Worm (Caenorhabditis elegans) whole organism, young adult: Measurements from ENCODE around the gene W08G11.1.

Source experiments
- F22D6.2 ChIP-seq: sonication (generic microtip); optimal IDR thresholded peaks from 2 replicates; lab custom pipeline; 2016; ENCODE audit warnings: mild to moderate bottlenecking, missing genetic modification characterization, missing compliant biosample characterization
- F49E8.2 ChIP-seq: sonication (generic microtip); optimal IDR thresholded peaks from 3 replicates; lab custom pipeline; 2017; ENCODE audit warnings: missing genetic modification characterization, mild to moderate bottlenecking, missing compliant biosample characterization, antibody characterized with exemption, moderate library complexity; ENCODE audit not compliant: insufficient read depth
- F57A8.1 ChIP-seq: fragments of 200-800 bp; sonication (Bioruptor generic); optimal IDR thresholded peaks from 2 replicates; lab custom pipeline; 2018; ENCODE audit warnings: mild to moderate bottlenecking, missing genetic modification characterization, moderate library complexity, missing compliant biosample characterization
- K12H6.12 ChIP-seq: fragments of 200-800 bp; sonication (Bioruptor generic); optimal IDR thresholded peaks from 2 replicates; lab custom pipeline; 2018; ENCODE audit warnings: mild to moderate bottlenecking, missing genetic modification characterization, missing compliant biosample characterization
- T26A5.8 ChIP-seq: sonication (generic microtip); optimal IDR thresholded peaks from 2 replicates; lab custom pipeline; 2016; ENCODE audit warnings: missing genetic modification characterization, missing compliant biosample characterization
- Y79H2A.3 ChIP-seq: fragments of 200-800 bp; sonication (Bioruptor generic); conservative IDR thresholded peaks from 2 replicates; pipeline ENCODE4 v1.3.6; 2022; ENCODE audit warnings: missing genetic modification reagents, missing genetic modification characterization, missing compliant biosample characterization
- akir-1 ChIP-seq: fragments of 200-800 bp; sonication (Bioruptor generic); optimal IDR thresholded peaks from 2 replicates; lab custom pipeline; 2018; ENCODE audit warnings: mild to moderate bottlenecking, missing genetic modification characterization, moderate library complexity, missing compliant biosample characterization
- atf-7 ChIP-seq: sonication (generic microtip); optimal IDR thresholded peaks from 2 replicates; lab custom pipeline; 2017; ENCODE audit warnings: mild to moderate bottlenecking, missing genetic modification characterization, missing compliant biosample characterization
- athp-1 ChIP-seq: sonication (generic microtip); optimal IDR thresholded peaks from 2 replicates; lab custom pipeline; 2017; ENCODE audit warnings: mild to moderate bottlenecking, missing genetic modification characterization, missing compliant biosample characterization
- attf-3 ChIP-seq: fragments of 200-800 bp; sonication (Bioruptor generic); conservative IDR thresholded peaks from 2 replicates; pipeline ENCODE4 v1.3.6; 2022; ENCODE audit warnings: missing genetic modification reagents, missing genetic modification characterization, missing compliant biosample characterization
- attf-5 ChIP-seq: fragments of 200-800 bp; sonication (Bioruptor generic); optimal IDR thresholded peaks from 2 replicates; lab custom pipeline; 2018; ENCODE audit warnings: mild to moderate bottlenecking, missing genetic modification characterization, missing compliant biosample characterization
- bed-2 ChIP-seq: fragments of 200-800 bp; sonication (Bioruptor generic); IDR thresholded peaks from 2 replicates; pipeline ENCODE4 v1.3.6; 2022; ENCODE audit warnings: missing genetic modification reagents, missing genetic modification characterization, missing compliant biosample characterization
- ceh-27 ChIP-seq: fragments of 200-800 bp; sonication (Bioruptor generic); optimal IDR thresholded peaks from 2 replicates; lab custom pipeline; 2018; ENCODE audit warnings: mild to moderate bottlenecking, missing genetic modification characterization, moderate library complexity, missing compliant biosample characterization
- ceh-40 ChIP-seq: fragments of 200-800 bp; sonication (Bioruptor generic); IDR thresholded peaks from 2 replicates; pipeline ENCODE4 v1.3.6; 2022; ENCODE audit warnings: missing genetic modification characterization, missing compliant biosample characterization
- ceh-58 ChIP-seq: fragments of 200-800 bp; sonication (Bioruptor generic); IDR thresholded peaks from 2 replicates; pipeline ENCODE4 v1.3.6; 2022; ENCODE audit warnings: missing genetic modification characterization, missing compliant biosample characterization
- ceh-91 ChIP-seq: fragments of 200-800 bp; sonication (Bioruptor generic); IDR thresholded peaks from 2 replicates; pipeline ENCODE4 v1.3.6; 2022; ENCODE audit warnings: missing genetic modification reagents, missing genetic modification characterization, missing compliant biosample characterization
- dpff-1 ChIP-seq: sonication (generic microtip); optimal IDR thresholded peaks from 2 replicates; lab custom pipeline; 2017; ENCODE audit warnings: mild to moderate bottlenecking, missing genetic modification characterization, missing compliant biosample characterization
- egrh-3 ChIP-seq: fragments of 200-800 bp; sonication (Bioruptor generic); IDR thresholded peaks from 2 replicates; pipeline ENCODE4 v1.3.6; 2022; ENCODE audit warnings: missing genetic modification reagents, missing genetic modification characterization, missing compliant biosample characterization
- ekl-4 ChIP-seq: fragments of 200-800 bp; sonication (Bioruptor generic); IDR thresholded peaks from 2 replicates; pipeline ENCODE4 v1.3.6; 2022; ENCODE audit warnings: missing genetic modification reagents, missing genetic modification characterization, missing compliant biosample characterization
- ets-4 ChIP-seq: fragments of 200-800 bp; sonication (Bioruptor generic); optimal IDR thresholded peaks from 2 replicates; lab custom pipeline; 2018; ENCODE audit warnings: mild to moderate bottlenecking, missing genetic modification characterization, missing compliant biosample characterization
- him-1 ChIP-seq: sonication (generic microtip); optimal IDR thresholded peaks from 2 replicates; lab custom pipeline; 2016; ENCODE audit warnings: missing genotype, missing genetic modification reagents, missing genetic modification characterization, missing compliant biosample characterization
- hlh-12 ChIP-seq: sonication (generic microtip); optimal IDR thresholded peaks from 2 replicates; lab custom pipeline; 2016; ENCODE audit warnings: missing genetic modification characterization, missing compliant biosample characterization
- hmg-1.2 ChIP-seq: fragments of 200-800 bp; sonication (Bioruptor generic); IDR thresholded peaks from 2 replicates; pipeline ENCODE4 v1.3.6; 2022; ENCODE audit warnings: missing genetic modification reagents, missing genetic modification characterization, missing compliant biosample characterization
- hrde-1 ChIP-seq: sonication (generic microtip); optimal IDR thresholded peaks from 2 replicates; lab custom pipeline; 2016; ENCODE audit warnings: missing genetic modification characterization, mild to moderate bottlenecking, missing compliant biosample characterization, moderate library complexity, missing genotype, missing genetic modification reagents, borderline replicate concordance
- lag-1 ChIP-seq: fragments of 200-800 bp; sonication (Bioruptor generic); IDR thresholded peaks from 2 replicates; pipeline ENCODE4 v1.3.6; 2022; ENCODE audit warnings: missing genetic modification reagents, missing genetic modification characterization, missing compliant biosample characterization
- lin-26 ChIP-seq: fragments of 200-800 bp; sonication (Bioruptor generic); IDR thresholded peaks from 2 replicates; pipeline ENCODE4 v1.3.6; 2022; ENCODE audit warnings: missing genetic modification reagents, missing genetic modification characterization, missing compliant biosample characterization
- lin-40 ChIP-seq: sonication (generic microtip); optimal IDR thresholded peaks from 2 replicates; lab custom pipeline; 2016; ENCODE audit warnings: missing genetic modification characterization, mild to moderate bottlenecking, missing compliant biosample characterization, missing genotype, missing genetic modification reagents
- lir-1 ChIP-seq: fragments of 200-800 bp; sonication (Bioruptor generic); conservative IDR thresholded peaks from 2 replicates; pipeline ENCODE4 v1.3.6; 2022; ENCODE audit warnings: missing genetic modification reagents, missing genetic modification characterization, missing compliant biosample characterization
- lsl-1 ChIP-seq: fragments of 200-800 bp; sonication (Bioruptor generic); optimal IDR thresholded peaks from 2 replicates; lab custom pipeline; 2018; ENCODE audit warnings: mild to moderate bottlenecking, missing genetic modification characterization, moderate library complexity, missing compliant biosample characterization
- mel-28 ChIP-seq: sonication (generic microtip); optimal IDR thresholded peaks from 2 replicates; lab custom pipeline; 2016; ENCODE audit warnings: borderline replicate concordance, mild to moderate bottlenecking, missing genetic modification characterization, missing compliant biosample characterization
- nfya-2 ChIP-seq: fragments of 200-800 bp; sonication (Bioruptor generic); IDR thresholded peaks from 2 replicates; pipeline ENCODE4 v1.3.6; 2022; ENCODE audit warnings: missing genetic modification reagents, missing genetic modification characterization, missing compliant biosample characterization
- nfyb-1 ChIP-seq: fragments of 200-800 bp; sonication (Bioruptor generic); IDR thresholded peaks from 2 replicates; pipeline ENCODE4 v1.3.6; 2022; ENCODE audit warnings: missing genetic modification reagents, missing genetic modification characterization, missing compliant biosample characterization
- nhr-80 ChIP-seq: sonication (generic microtip); optimal IDR thresholded peaks from 2 replicates; lab custom pipeline; 2016; ENCODE audit warnings: missing genetic modification characterization, missing compliant biosample characterization
- pha-4 ChIP-seq: fragments of 150-350 bp; sonication (generic microtip); optimal IDR thresholded peaks from 2 replicates; lab custom pipeline; 2014; ENCODE audit warnings: missing biosample characterization, missing genetic modification reagents, missing genetic modification characterization
- rec-8 ChIP-seq, 2 experiments: sonication (generic microtip); optimal IDR thresholded peaks; 2 replicates each; lab custom pipeline; 2016; ENCODE audit warnings: mild to moderate bottlenecking in 2 of 2, missing genetic modification characterization in 2 of 2, missing genetic modification reagents in 2 of 2, missing genotype in 2 of 2, missing biosample characterization in 1 of 2, missing compliant biosample characterization in 1 of 2, moderate library complexity in 1 of 2
- sdz-38 ChIP-seq: sonication (generic microtip); optimal IDR thresholded peaks from 2 replicates; lab custom pipeline; 2016; ENCODE audit warnings: missing genotype, missing genetic modification characterization, missing compliant biosample characterization
- snpc-4 ChIP-seq, 5 experiments: fragments of 150-350 bp in 1 of 5; sonication (generic microtip) in 4 of 5; optimal IDR thresholded peaks; 2 replicates each; lab custom pipeline; 2014 to 2018; ENCODE audit warnings: missing genetic modification characterization in 5 of 5, missing biosample characterization in 3 of 5, antibody characterized with exemption in 2 of 5, mild to moderate bottlenecking in 2 of 5, missing compliant biosample characterization in 2 of 5, missing genotype in 2 of 5, moderate library complexity in 2 of 5, missing genetic modification reagents in 1 of 5
- somi-1 ChIP-seq: fragments of 200-800 bp; sonication (Bioruptor generic); optimal IDR thresholded peaks from 2 replicates; lab custom pipeline; 2018; ENCODE audit warnings: mild to moderate bottlenecking, missing genetic modification characterization, missing compliant biosample characterization
- tbp1 ChIP-seq: fragments of 200-800 bp; sonication (Bioruptor generic); optimal IDR thresholded peaks from 2 replicates; lab custom pipeline; 2018; ENCODE audit warnings: mild to moderate bottlenecking, missing genetic modification characterization, missing compliant biosample characterization
- tbx-9 ChIP-seq: sonication (generic microtip); optimal IDR thresholded peaks from 2 replicates; lab custom pipeline; 2016; ENCODE audit warnings: borderline replicate concordance, missing genetic modification characterization, inconsistent platforms, missing compliant biosample characterization
- tlf-1 ChIP-seq: fragments of 200-800 bp; sonication (Bioruptor generic); optimal IDR thresholded peaks from 2 replicates; lab custom pipeline; 2018; ENCODE audit warnings: mild to moderate bottlenecking, missing genetic modification characterization, missing compliant biosample characterization
- unc-130 ChIP-seq: sonication (generic microtip); optimal IDR thresholded peaks from 2 replicates; lab custom pipeline; 2016; ENCODE audit warnings: missing genetic modification reagents, missing genetic modification characterization, missing compliant biosample characterization
- unc-62 ChIP-seq: fragments of 150-350 bp; optimal IDR thresholded peaks from 2 replicates; lab custom pipeline; 2014; ENCODE audit warnings: missing biosample characterization, missing genetic modification reagents, missing genetic modification characterization
- xnd-1 ChIP-seq: sonication (generic microtip); optimal IDR thresholded peaks from 2 replicates; lab custom pipeline; 2016; ENCODE audit warnings: missing genotype, missing genetic modification reagents, missing genetic modification characterization, missing compliant biosample characterization
- zfh-2 ChIP-seq: fragments of 200-800 bp; sonication (Bioruptor generic); conservative IDR thresholded peaks from 2 replicates; pipeline ENCODE4 v1.3.6; 2022; ENCODE audit warnings: missing genetic modification reagents, missing genetic modification characterization, missing compliant biosample characterization
- zim-3 ChIP-seq: sonication (generic microtip); optimal IDR thresholded peaks from 2 replicates; lab custom pipeline; 2017; ENCODE audit warnings: mild to moderate bottlenecking, missing genetic modification characterization, moderate library complexity, missing compliant biosample characterization

The W08G11.1 gene

DNA sequence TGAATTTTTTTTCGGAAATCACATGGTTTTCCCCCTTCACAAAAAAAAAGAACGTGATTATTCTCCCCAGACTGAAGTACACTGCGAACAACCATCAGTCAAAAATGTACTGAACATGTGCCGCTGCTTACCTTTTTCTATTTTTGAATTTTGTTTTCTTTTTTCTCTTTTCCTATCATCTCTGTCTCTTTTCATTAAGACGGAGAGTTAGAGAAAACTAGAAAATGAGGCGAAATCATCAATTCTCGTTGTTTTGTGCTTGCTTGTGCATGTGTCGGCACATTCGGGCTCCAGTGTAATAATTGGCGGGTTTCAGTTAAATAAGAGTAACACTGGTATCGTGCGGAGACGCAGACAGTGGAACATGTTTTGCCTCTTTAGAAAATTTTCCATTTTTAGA is 5.4 kb downstream of the W08G11.1 start (continued):
- TF ChIP-seq snpc-4 (GFP tag; optimal IDR thresholded peaks at IDR 0.05; lab: Kevin White, UChicago) (no peak), snpc-4 (tag; optimal IDR thresholded peaks at IDR 0.05; lab: Kevin White, UChicago) (no peak), T26A5.8 (no peak), tbx-9 (no peak), Y79H2A.3 (GFP tag; lab: Robert Waterston, UW) (no peak), hmg-1.2 (GFP tag; lab: Robert Waterston, UW) (peak; percentile 41; the same call in 1 of the 2 replicates), F49E8.2 (no peak), hrde-1 (tag; lab: Kevin White, UChicago) (no peak), zim-3 (no peak), lin-40 (tag; lab: Kevin White, UChicago) (peak; percentile 6), bed-2 (GFP tag; lab: Robert Waterston, UW) (no peak), lag-1 (GFP tag; lab: Robert Waterston, UW) (no peak), tlf-1 (GFP tag; lab: Kevin White, UChicago) (peak; percentile 20), K12H6.12 (tag; lab: Kevin White, UChicago) (peak; percentile 58), pha-4 (tag; lab: Kevin White, UChicago) (peak; percentile 66), atf-7 (tag; lab: Kevin White, UChicago) (peak; percentile 1), tbp1 (GFP tag; lab: Kevin White, UChicago) (peak; percentile 4), athp-1 (no peak), lsl-1 (GFP tag; lab: Kevin White, UChicago) (no peak), lin-26 (GFP tag; lab: Robert Waterston, UW) (0 out of 2 replicates have a peak, but pooled peaks have one; percentile 31), unc-62 (GFP tag; lab: Kevin White, UChicago) (no peak), nhr-80 (tag; lab: Kevin White, UChicago) (peak; percentile 83), ceh-58 (GFP tag; lab: Robert Waterston, UW) (no peak), xnd-1 (tag; lab: Kevin White, UChicago) (no peak), hlh-12 (no peak), him-1 (tag; lab: Kevin White, UChicago) (no peak), nfya-2 (GFP tag; lab: Robert Waterston, UW) (no peak), ekl-4 (GFP tag; lab: Robert Waterston, UW) (no peak), ceh-91 (GFP tag; lab: Robert Waterston, UW) (no peak), lir-1 (GFP tag; lab: Robert Waterston, UW) (no peak; the same call in 1 of the 2 replicates), egrh-3 (GFP tag; lab: Robert Waterston, UW) (no peak), somi-1 (GFP tag; lab: Kevin White, UChicago) (peak; percentile 67), akir-1 (GFP tag; lab: Kevin White, UChicago) (no peak), rec-8 (tag; optimal IDR thresholded peaks at IDR 0.05; lab: Kevin White, UChicago) (no peak), attf-3 (GFP tag; lab: Robert Waterston, UW) (no peak), attf-5 (GFP tag; lab: Kevin White, UChicago) (peak; percentile 73), mel-28 (tag; lab: Kevin White, UChicago) (no peak), sdz-38 (no peak), dpff-1 (no peak), nfyb-1 (GFP tag; lab: Robert Waterston, UW) (no peak), ceh-40 (no peak), ets-4 (GFP tag; lab: Kevin White, UChicago) (no peak), unc-130 (GFP tag; lab: Kevin White, UChicago) (no peak), zfh-2 (no peak), F22D6.2 (peak; percentile 53), ceh-27 (GFP tag; lab: Kevin White, UChicago) (no peak), F57A8.1 (no peak)
- TF ChIP-seq, all 124 proteins: peak for 17
